Fruit fly (Drosophila melanogaster) whole organism, embryonic: ENCODE results near the gene teq.
A peak's percentile ranks its signal among the peaks of the same experiment; 100 is the strongest.

Experiments used
- Ada2b ChIP-seq: fragments of 200-800 bp; sonication (Bioruptor generic); IDR thresholded peaks from 2 replicates; pipeline ENCODE4 v1.3.6; 2022; ENCODE audit warnings: missing biosample characterization, missing genetic modification characterization
- Asciz ChIP-seq: fragments of 200-800 bp; sonication (Bioruptor generic); optimal IDR thresholded peaks from 2 replicates; lab custom pipeline; 2017; ENCODE audit warnings: missing biosample characterization, mild to moderate bottlenecking, missing genetic modification characterization, missing genetic modification reagents
- Atf-2 ChIP-seq: fragments of 200-800 bp; sonication (Bioruptor generic); optimal IDR thresholded peaks from 2 replicates; lab custom pipeline; 2016; ENCODE audit warnings: missing biosample characterization, missing genetic modification characterization
- Blimp-1 ChIP-seq: fragments of 200-800 bp; sonication (Bioruptor generic); optimal IDR thresholded peaks from 3 replicates; lab custom pipeline; 2018; ENCODE audit warnings: missing biosample characterization, missing genetic modification characterization, mild to moderate bottlenecking, moderate library complexity, missing genetic modification reagents
- Bteb2 ChIP-seq: fragments of 200-800 bp; sonication (Bioruptor generic); optimal IDR thresholded peaks from 2 replicates; lab custom pipeline; 2016; ENCODE audit warnings: missing biosample characterization, missing genetic modification characterization
- CG10431 ChIP-seq: fragments of 200-800 bp; sonication (Bioruptor generic); optimal IDR thresholded peaks from 3 replicates; lab custom pipeline; 2018; ENCODE audit warnings: missing biosample characterization, mild to moderate bottlenecking, missing genetic modification characterization
- CG10543 ChIP-seq: fragments of 200-800 bp; sonication (Bioruptor generic); optimal IDR thresholded peaks from 3 replicates; lab custom pipeline; 2017; ENCODE audit warnings: missing biosample characterization, mild to moderate bottlenecking, missing genetic modification characterization, moderate library complexity
- CG11560 ChIP-seq: fragments of 200-800 bp; sonication (Bioruptor generic); IDR thresholded peaks from 3 replicates; pipeline ENCODE4 v1.3.6; 2022; ENCODE audit warnings: missing biosample characterization, missing genetic modification characterization
- CG13123 ChIP-seq: fragments of 200-800 bp; sonication (Bioruptor generic); optimal IDR thresholded peaks from 2 replicates; lab custom pipeline; 2016; ENCODE audit warnings: missing biosample characterization, missing genetic modification characterization
- CG14710 ChIP-seq: fragments of 200-800 bp; sonication (Bioruptor generic); optimal IDR thresholded peaks from 3 replicates; lab custom pipeline; 2019; ENCODE audit warnings: missing biosample characterization, mild to moderate bottlenecking, missing genetic modification characterization, moderate library complexity
- CG15269 ChIP-seq: fragments of 200-800 bp; sonication (Bioruptor generic); optimal IDR thresholded peaks from 2 replicates; lab custom pipeline; 2018; ENCODE audit warnings: missing biosample characterization, mild to moderate bottlenecking, missing genetic modification characterization, moderate library complexity
- CG15514 ChIP-seq: fragments of 200-800 bp; sonication (Bioruptor generic); optimal IDR thresholded peaks from 3 replicates; lab custom pipeline; 2017; ENCODE audit warnings: missing biosample characterization, missing genetic modification characterization, mild to moderate bottlenecking, moderate library complexity, missing genetic modification reagents
- CG16863 ChIP-seq: fragments of 200-800 bp; sonication (Bioruptor generic); optimal IDR thresholded peaks from 3 replicates; lab custom pipeline; 2016; ENCODE audit warnings: missing biosample characterization, missing genetic modification characterization
- CG2199 ChIP-seq: fragments of 200-800 bp; sonication (Bioruptor generic); IDR thresholded peaks from 3 replicates; pipeline ENCODE4 v1.3.6; 2022; ENCODE audit warnings: missing biosample characterization, missing genetic modification characterization
- CG2678 ChIP-seq: fragments of 200-800 bp; sonication (Bioruptor generic); optimal IDR thresholded peaks from 3 replicates; lab custom pipeline; 2019; ENCODE audit warnings: missing biosample characterization, mild to moderate bottlenecking, missing genetic modification characterization, moderate library complexity
- CG31224 ChIP-seq: fragments of 200-800 bp; sonication (Bioruptor generic); IDR thresholded peaks from 2 replicates; pipeline ENCODE4 v1.3.6; 2022; ENCODE audit warnings: missing biosample characterization, missing genetic modification characterization
- CG32532 ChIP-seq: fragments of 200-800 bp; sonication (Bioruptor generic); IDR thresholded peaks from 2 replicates; pipeline ENCODE4 v1.3.6; 2022; ENCODE audit warnings: missing biosample characterization, missing genetic modification characterization
- CG4854 ChIP-seq: fragments of 200-800 bp; sonication (Bioruptor generic); optimal IDR thresholded peaks from 2 replicates; lab custom pipeline; 2016; ENCODE audit warnings: missing biosample characterization, missing genetic modification characterization, inconsistent platforms
- CG6791 ChIP-seq: fragments of 200-800 bp; sonication (Bioruptor generic); IDR thresholded peaks from 3 replicates; pipeline ENCODE4 v1.3.6; 2022; ENCODE audit warnings: missing biosample characterization, missing genetic modification characterization; ENCODE audit not compliant: partially characterized antibody
- CG7357 ChIP-seq: fragments of 200-800 bp; sonication (Bioruptor generic); IDR thresholded peaks from 3 replicates; pipeline ENCODE4 v1.3.6; 2022; ENCODE audit warnings: missing biosample characterization, missing genetic modification characterization
- Dp ChIP-seq: fragments of 200-800 bp; sonication (Bioruptor generic); optimal IDR thresholded peaks from 2 replicates; lab custom pipeline; 2018; ENCODE audit warnings: missing biosample characterization, mild to moderate bottlenecking, missing genetic modification characterization, moderate library complexity
- Mrtf ChIP-seq: fragments of 200-800 bp; sonication (Bioruptor generic); IDR thresholded peaks from 3 replicates; pipeline ENCODE4 v1.3.6; 2022; ENCODE audit warnings: missing biosample characterization, missing genetic modification characterization
- NfI ChIP-seq: fragments of 200-800 bp; sonication (Bioruptor generic); optimal IDR thresholded peaks from 3 replicates; lab custom pipeline; 2018; ENCODE audit warnings: missing biosample characterization, mild to moderate bottlenecking, missing genetic modification characterization, moderate library complexity
- PHDP ChIP-seq: fragments of 200-800 bp; sonication (Bioruptor generic); optimal IDR thresholded peaks from 3 replicates; lab custom pipeline; 2018; ENCODE audit warnings: missing biosample characterization, mild to moderate bottlenecking, missing genetic modification characterization, moderate library complexity
- Side ChIP-seq: fragments of 200-800 bp; sonication (Bioruptor generic); optimal IDR thresholded peaks from 2 replicates; lab custom pipeline; 2016; ENCODE audit warnings: missing biosample characterization, missing genetic modification characterization
- Sry-δ ChIP-seq: fragments of 200-800 bp; sonication (Bioruptor generic); optimal IDR thresholded peaks from 2 replicates; lab custom pipeline; 2016; ENCODE audit warnings: missing biosample characterization, missing genetic modification characterization
- Taf1 ChIP-seq: fragments of 200-800 bp; sonication (Bioruptor generic); IDR thresholded peaks from 2 replicates; pipeline ENCODE4 v1.3.6; 2022; ENCODE audit warnings: missing biosample characterization, missing genetic modification characterization
- ara ChIP-seq: fragments of 200-800 bp; sonication (Bioruptor generic); IDR thresholded peaks from 2 replicates; pipeline ENCODE4 v1.3.6; 2022; ENCODE audit warnings: missing biosample characterization, missing genetic modification characterization
- az2 ChIP-seq: fragments of 200-800 bp; sonication (Bioruptor generic); optimal IDR thresholded peaks from 3 replicates; lab custom pipeline; 2016; ENCODE audit warnings: missing biosample characterization, missing genetic modification characterization
- dmrt99B ChIP-seq: fragments of 200-800 bp; sonication (Bioruptor generic); optimal IDR thresholded peaks from 2 replicates; lab custom pipeline; 2018; ENCODE audit warnings: missing biosample characterization, mild to moderate bottlenecking, missing genetic modification characterization, moderate library complexity
- dysf ChIP-seq: fragments of 200-800 bp; sonication (Bioruptor generic); IDR thresholded peaks from 3 replicates; pipeline ENCODE4 v1.3.6; 2022; ENCODE audit warnings: missing biosample characterization, missing genetic modification characterization
- exex ChIP-seq: fragments of 200-800 bp; sonication (Bioruptor generic); optimal IDR thresholded peaks from 4 replicates; lab custom pipeline; 2018; ENCODE audit warnings: missing biosample characterization, mild to moderate bottlenecking, missing genetic modification characterization, moderate library complexity
- fd3F ChIP-seq: fragments of 200-800 bp; sonication (Bioruptor generic); optimal IDR thresholded peaks from 2 replicates; lab custom pipeline; 2018; ENCODE audit warnings: missing biosample characterization, mild to moderate bottlenecking, missing genetic modification characterization, moderate library complexity
- gcm ChIP-seq: fragments of 200-800 bp; sonication (Bioruptor generic); optimal IDR thresholded peaks from 2 replicates; lab custom pipeline; 2019; ENCODE audit warnings: missing biosample characterization, mild to moderate bottlenecking, missing genetic modification characterization, moderate library complexity
- gcm2 ChIP-seq: fragments of 200-800 bp; sonication (Bioruptor generic); optimal IDR thresholded peaks from 2 replicates; lab custom pipeline; 2016; ENCODE audit warnings: missing biosample characterization, missing genetic modification characterization
- gem ChIP-seq: fragments of 200-800 bp; sonication (Bioruptor generic); optimal IDR thresholded peaks from 2 replicates; lab custom pipeline; 2019; ENCODE audit warnings: missing biosample characterization, mild to moderate bottlenecking, missing genetic modification characterization, moderate library complexity
- grau ChIP-seq: fragments of 200-800 bp; optimal IDR thresholded peaks from 3 replicates; lab custom pipeline; 2019; ENCODE audit warnings: missing biosample characterization, mild to moderate bottlenecking, missing genetic modification characterization, moderate library complexity
- luna ChIP-seq: fragments of 200-800 bp; sonication (Bioruptor generic); optimal IDR thresholded peaks from 2 replicates; lab custom pipeline; 2016; ENCODE audit warnings: missing biosample characterization, missing genetic modification characterization
- maf-S ChIP-seq: fragments of 200-800 bp; sonication (Bioruptor generic); optimal IDR thresholded peaks from 2 replicates; lab custom pipeline; 2016; ENCODE audit warnings: missing biosample characterization, missing genetic modification characterization
- nau ChIP-seq: fragments of 200-800 bp; sonication (Bioruptor generic); optimal IDR thresholded peaks from 3 replicates; lab custom pipeline; 2017; ENCODE audit warnings: missing biosample characterization, mild to moderate bottlenecking, missing genetic modification characterization, missing genetic modification reagents
- onecut ChIP-seq: fragments of 200-800 bp; sonication (Bioruptor generic); IDR thresholded peaks from 2 replicates; pipeline ENCODE4 v1.3.6; 2022; ENCODE audit warnings: missing biosample characterization, missing genetic modification characterization
- otp ChIP-seq: fragments of 200-800 bp; sonication (Bioruptor generic); IDR thresholded peaks from 3 replicates; pipeline ENCODE4, ENCODE4 v1.3.6; 2022; ENCODE audit warnings: missing biosample characterization, missing genetic modification characterization
- psq ChIP-seq: fragments of 200-800 bp; sonication (Bioruptor generic); optimal IDR thresholded peaks from 2 replicates; lab custom pipeline; 2017; ENCODE audit warnings: missing biosample characterization, missing genetic modification characterization
- tna ChIP-seq: fragments of 200-800 bp; sonication (Bioruptor generic); IDR thresholded peaks from 2 replicates; pipeline ENCODE4 v1.3.6; 2022; ENCODE audit warnings: missing biosample characterization, missing genetic modification characterization; ENCODE audit not compliant: partially characterized antibody
- unpg ChIP-seq: fragments of 200-800 bp; sonication (Bioruptor generic); optimal IDR thresholded peaks from 3 replicates; lab custom pipeline; 2018; ENCODE audit warnings: missing biosample characterization, mild to moderate bottlenecking, missing genetic modification characterization, moderate library complexity

Gene teq

DNA sequence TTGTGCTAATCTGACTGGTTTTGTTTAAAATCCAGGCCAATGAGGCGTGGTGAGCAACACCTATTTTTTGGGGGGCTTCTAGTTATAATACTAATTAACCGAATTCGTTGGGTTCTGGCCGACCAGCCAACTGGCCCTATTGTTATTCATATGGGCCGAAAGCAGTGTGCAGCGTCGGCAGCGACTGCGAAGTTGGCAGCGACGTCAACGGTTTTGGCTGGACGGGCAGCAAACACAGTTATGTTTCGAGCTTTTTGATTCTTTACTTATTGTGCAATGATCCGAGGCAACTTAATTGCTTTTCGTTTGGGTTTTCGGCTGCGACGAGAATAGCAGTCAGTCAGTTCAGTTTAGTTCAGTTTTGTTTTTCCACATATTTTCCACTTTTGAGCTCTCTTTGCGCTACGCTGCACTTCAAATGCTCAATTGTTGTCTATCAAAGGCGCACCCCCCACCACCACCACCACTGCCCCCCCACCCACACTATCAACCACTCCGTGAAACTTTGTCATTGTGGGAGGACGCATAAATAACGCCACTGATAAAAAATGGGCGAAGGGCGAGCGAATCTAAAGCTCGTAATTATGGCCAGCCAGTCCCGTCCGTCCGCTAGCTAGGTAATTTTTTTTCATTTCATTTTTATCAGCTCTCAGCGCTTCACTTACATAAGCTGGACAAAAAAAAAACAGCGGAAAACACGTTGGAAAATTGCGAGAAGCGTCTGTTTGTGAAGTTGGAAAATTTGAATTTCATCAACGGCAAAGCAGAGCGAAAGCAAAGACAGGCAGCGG is 51.8 kb downstream of the teq start (continued):
- peak; percentile 38 for TF ChIP-seq CG2678 (tag; lab: Kevin White, UChicago)
- TF ChIP-seq, all 482 proteins: peak for 50

- TF ChIP-seq gcm (GFP tag; lab: Kevin White, UChicago) (no peak), Sry-δ (no peak), tna (GFP tag; lab: Robert Waterston, UW) (no peak), CG10431 (GFP tag; lab: Kevin White, UChicago) (no peak), CG14710 (no peak), dysf (GFP tag; lab: Robert Waterston, UW) (peak; percentile 77), luna (GFP tag; lab: Kevin White, UChicago) (peak; percentile 39), Dp (GFP tag; lab: Kevin White, UChicago) (no peak), unpg (peak; percentile 19), CG15269 (tag; lab: Kevin White, UChicago) (peak; percentile 65), psq (GFP tag; lab: Kevin White, UChicago) (no peak), fd3F (GFP tag; lab: Kevin White, UChicago) (peak; percentile 48), ara (GFP tag; lab: Robert Waterston, UW) (no peak), Bteb2 (no peak), onecut (GFP tag; lab: Robert Waterston, UW) (no peak), otp (GFP tag; lab: Robert Waterston, UW) (no peak), NfI (GFP tag; lab: Kevin White, UChicago) (peak; percentile 62), Side (GFP tag; lab: Kevin White, UChicago) (peak; percentile 8), CG13123 (GFP tag; lab: Kevin White, UChicago) (no peak), CG32532 (0 out of 2 replicates have a peak, but pooled peaks have one; percentile 28), CG7357 (GFP tag; lab: Robert Waterston, UW) (peak; percentile 53; the same call in 2 of the 3 replicates), az2 (GFP tag; lab: Kevin White, UChicago) (peak; percentile 20), CG16863 (GFP tag; lab: Kevin White, UChicago) (no peak), Mrtf (no peak), nau (peak; percentile 47), CG10543 (GFP tag; lab: Kevin White, UChicago) (peak; percentile 65), Ada2b (GFP tag; lab: Robert Waterston, UW) (no peak), Blimp-1 (GFP tag; lab: Kevin White, UChicago) (peak; percentile 8), grau (peak; percentile 69), CG11560 (tag; lab: Robert Waterston, UW) (0 out of 3 replicates have a peak, but pooled peaks have one; percentile 8), dmrt99B (peak; percentile 78), Asciz (GFP tag; lab: Kevin White, UChicago) (no peak), CG2199 (no peak), CG31224 (GFP tag; lab: Robert Waterston, UW) (peak; percentile 28; the same call in 1 of the 2 replicates), Taf1 (GFP tag; lab: Robert Waterston, UW) (peak; percentile 39; the same call in 1 of the 2 replicates), CG6791 (no peak), maf-S (GFP tag; lab: Kevin White, UChicago) (no peak), exex (tag; lab: Kevin White, UChicago) (peak; percentile 42), PHDP (tag; lab: Kevin White, UChicago) (peak; percentile 61), gem (tag; lab: Kevin White, UChicago) (peak; percentile 68), Atf-2 (GFP tag; lab: Kevin White, UChicago) (no peak), CG15514 (GFP tag; lab: Kevin White, UChicago) (peak; percentile 56), CG4854 (no peak), gcm2 (no peak)
These were observed 52.6 kb downstream of the teq start for dm6 chr3L:9126888-9127689.
